Worm (Caenorhabditis elegans) whole organism, young adult: ENCODE data around the gene sre-9.

Experiments used
- B0019.2 ChIP-seq: fragments of 200-800 bp; sonication (Bioruptor generic); conservative IDR thresholded peaks from 2 replicates; pipeline ENCODE4 v1.3.6; 2022; ENCODE audit warnings: missing genetic modification reagents, missing genetic modification characterization, missing compliant biosample characterization
- B0261.1 ChIP-seq: sonication (generic microtip); optimal IDR thresholded peaks from 2 replicates; lab custom pipeline; 2016; ENCODE audit warnings: mild to moderate bottlenecking, missing genetic modification characterization, moderate library complexity, missing compliant biosample characterization
- F22D6.2 ChIP-seq: sonication (generic microtip); optimal IDR thresholded peaks from 2 replicates; lab custom pipeline; 2016; ENCODE audit warnings: mild to moderate bottlenecking, missing genetic modification characterization, missing compliant biosample characterization
- F37B4.10 ChIP-seq: fragments of 200-800 bp; sonication (Bioruptor generic); IDR thresholded peaks from 2 replicates; pipeline ENCODE4 v1.3.6; 2022; ENCODE audit warnings: missing genetic modification characterization, missing compliant biosample characterization
- T26A5.8 ChIP-seq: sonication (generic microtip); optimal IDR thresholded peaks from 2 replicates; lab custom pipeline; 2016; ENCODE audit warnings: missing genetic modification characterization, missing compliant biosample characterization
- Y53G8AR.9 ChIP-seq: fragments of 200-800 bp; sonication (Bioruptor generic); conservative IDR thresholded peaks from 2 replicates; pipeline ENCODE4 v1.3.6; 2022; ENCODE audit warnings: missing genetic modification reagents, missing genetic modification characterization, missing compliant biosample characterization
- Y56A3A.18 ChIP-seq: fragments of 200-800 bp; sonication (Bioruptor generic); IDR thresholded peaks from 2 replicates; pipeline ENCODE4 v1.3.6; 2022; ENCODE audit warnings: missing genetic modification reagents, missing genetic modification characterization, missing compliant biosample characterization
- Y79H2A.3 ChIP-seq: fragments of 200-800 bp; sonication (Bioruptor generic); conservative IDR thresholded peaks from 2 replicates; pipeline ENCODE4 v1.3.6; 2022; ENCODE audit warnings: missing genetic modification reagents, missing genetic modification characterization, missing compliant biosample characterization
- ZK185.1 ChIP-seq: sonication (generic microtip); optimal IDR thresholded peaks from 2 replicates; lab custom pipeline; 2016; ENCODE audit warnings: mild to moderate bottlenecking, missing genetic modification characterization, missing compliant biosample characterization; ENCODE audit not compliant: poor library complexity, severe bottlenecking
- atf-7 ChIP-seq: sonication (generic microtip); optimal IDR thresholded peaks from 2 replicates; lab custom pipeline; 2017; ENCODE audit warnings: mild to moderate bottlenecking, missing genetic modification characterization, missing compliant biosample characterization
- attf-3 ChIP-seq: fragments of 200-800 bp; sonication (Bioruptor generic); conservative IDR thresholded peaks from 2 replicates; pipeline ENCODE4 v1.3.6; 2022; ENCODE audit warnings: missing genetic modification reagents, missing genetic modification characterization, missing compliant biosample characterization
- bed-2 ChIP-seq: fragments of 200-800 bp; sonication (Bioruptor generic); IDR thresholded peaks from 2 replicates; pipeline ENCODE4 v1.3.6; 2022; ENCODE audit warnings: missing genetic modification reagents, missing genetic modification characterization, missing compliant biosample characterization
- ceh-79 ChIP-seq: sonication (generic microtip); optimal IDR thresholded peaks from 2 replicates; lab custom pipeline; 2017; ENCODE audit warnings: mild to moderate bottlenecking, missing genetic modification characterization, missing compliant biosample characterization
- dox-1 ChIP-seq: fragments of 200-800 bp; sonication (Bioruptor generic); IDR thresholded peaks from 2 replicates; pipeline ENCODE4 v1.3.6; 2022; ENCODE audit warnings: missing genetic modification reagents, missing genetic modification characterization, missing compliant biosample characterization
- dpl-1 ChIP-seq: fragments of 150-350 bp; optimal IDR thresholded peaks from 2 replicates; lab custom pipeline; 2014; ENCODE audit warnings: missing biosample characterization, missing genetic modification reagents, missing genetic modification characterization
- efl-1 ChIP-seq: fragments of 150-350 bp; optimal IDR thresholded peaks from 2 replicates; lab custom pipeline; 2014; ENCODE audit warnings: missing biosample characterization, missing genetic modification reagents, missing genetic modification characterization
- egl-44 ChIP-seq: fragments of 200-800 bp; sonication (Bioruptor generic); IDR thresholded peaks from 2 replicates; pipeline ENCODE4 v1.3.6; 2022; ENCODE audit warnings: missing genetic modification reagents, missing genetic modification characterization, missing compliant biosample characterization
- ets-4 ChIP-seq: fragments of 200-800 bp; sonication (Bioruptor generic); optimal IDR thresholded peaks from 2 replicates; lab custom pipeline; 2018; ENCODE audit warnings: mild to moderate bottlenecking, missing genetic modification characterization, missing compliant biosample characterization
- gei-17 ChIP-seq: fragments of 200-800 bp; sonication (Bioruptor generic); optimal IDR thresholded peaks from 2 replicates; lab custom pipeline; 2018; ENCODE audit warnings: mild to moderate bottlenecking, missing genetic modification characterization, missing compliant biosample characterization
- hmg-1.2 ChIP-seq: fragments of 200-800 bp; sonication (Bioruptor generic); IDR thresholded peaks from 2 replicates; pipeline ENCODE4 v1.3.6; 2022; ENCODE audit warnings: missing genetic modification reagents, missing genetic modification characterization, missing compliant biosample characterization
- hsf-1 ChIP-seq: fragments of 200-800 bp; sonication (Bioruptor generic); IDR thresholded peaks from 2 replicates; pipeline ENCODE4 v1.3.6; 2022; ENCODE audit warnings: missing genetic modification reagents, missing genetic modification characterization, missing compliant biosample characterization
- lin-26 ChIP-seq: fragments of 200-800 bp; sonication (Bioruptor generic); IDR thresholded peaks from 2 replicates; pipeline ENCODE4 v1.3.6; 2022; ENCODE audit warnings: missing genetic modification reagents, missing genetic modification characterization, missing compliant biosample characterization
- lin-35 ChIP-seq, 3 experiments: fragments of 150-350 bp in 2 of 3; sonication (generic microtip) in 1 of 3; optimal IDR thresholded peaks; 2 replicates each; lab custom pipeline; 2014 to 2018; ENCODE audit warnings: missing biosample characterization in 3 of 3, missing genetic modification characterization in 3 of 3, missing genetic modification reagents in 3 of 3
- lsl-1 ChIP-seq: fragments of 200-800 bp; sonication (Bioruptor generic); optimal IDR thresholded peaks from 2 replicates; lab custom pipeline; 2018; ENCODE audit warnings: mild to moderate bottlenecking, missing genetic modification characterization, moderate library complexity, missing compliant biosample characterization
- madf-8 ChIP-seq: fragments of 200-800 bp; sonication (Bioruptor generic); conservative IDR thresholded peaks from 2 replicates; pipeline ENCODE4 v1.3.6; 2022; ENCODE audit warnings: missing genetic modification reagents, missing genetic modification characterization, missing compliant biosample characterization
- nfya-1 ChIP-seq: sonication (generic microtip); optimal IDR thresholded peaks from 2 replicates; lab custom pipeline; 2017; ENCODE audit warnings: antibody characterized with exemption, missing compliant biosample characterization, missing genetic modification characterization, borderline replicate concordance; ENCODE audit not compliant: insufficient read depth
- nfyb-1 ChIP-seq: fragments of 200-800 bp; sonication (Bioruptor generic); IDR thresholded peaks from 2 replicates; pipeline ENCODE4 v1.3.6; 2022; ENCODE audit warnings: missing genetic modification reagents, missing genetic modification characterization, missing compliant biosample characterization
- nhr-120 ChIP-seq: fragments of 200-800 bp; sonication (Bioruptor generic); IDR thresholded peaks from 2 replicates; pipeline ENCODE4 v1.3.6; 2022; ENCODE audit warnings: missing genetic modification characterization, missing compliant biosample characterization
- nhr-80 ChIP-seq: sonication (generic microtip); optimal IDR thresholded peaks from 2 replicates; lab custom pipeline; 2016; ENCODE audit warnings: missing genetic modification characterization, missing compliant biosample characterization
- nhr-90 ChIP-seq: sonication (generic microtip); optimal IDR thresholded peaks from 2 replicates; lab custom pipeline; 2016; ENCODE audit warnings: missing genotype, mild to moderate bottlenecking, missing genetic modification characterization, missing compliant biosample characterization
- pbrm-1 ChIP-seq: fragments of 200-800 bp; sonication (Bioruptor generic); IDR thresholded peaks from 2 replicates; pipeline ENCODE4 v1.3.6; 2022; ENCODE audit warnings: missing genetic modification reagents, missing genetic modification characterization, missing compliant biosample characterization
- rcor-1 ChIP-seq: fragments of 200-800 bp; sonication (Bioruptor generic); IDR thresholded peaks from 2 replicates; pipeline ENCODE4 v1.3.6; 2022; ENCODE audit warnings: missing genetic modification reagents, missing genetic modification characterization, missing compliant biosample characterization
- rpc-1 ChIP-seq, 2 experiments: fragments of 150-350 bp in 1 of 2; sonication (generic microtip) in 1 of 2; optimal IDR thresholded peaks; 2 replicates each; lab custom pipeline; 2014 to 2018; ENCODE audit warnings: missing biosample characterization in 1 of 2, missing genetic modification characterization in 1 of 2, missing genetic modification reagents in 1 of 2, missing genotype in 1 of 2
- sea-2 ChIP-seq: fragments of 200-800 bp; sonication (Bioruptor generic); IDR thresholded peaks from 2 replicates; pipeline ENCODE4 v1.3.6; 2022; ENCODE audit warnings: missing genetic modification characterization, missing compliant biosample characterization
- snpc-1.1 ChIP-seq: sonication (generic microtip); optimal IDR thresholded peaks from 2 replicates; lab custom pipeline; 2017; ENCODE audit warnings: missing genetic modification characterization, mild to moderate bottlenecking, missing compliant biosample characterization, antibody characterized with exemption, moderate library complexity, missing genotype, missing genetic modification reagents; ENCODE audit not compliant: insufficient read depth
- snpc-3.4 ChIP-seq: sonication (generic microtip); optimal IDR thresholded peaks from 2 replicates; lab custom pipeline; 2017; ENCODE audit warnings: missing genetic modification characterization, mild to moderate bottlenecking, missing compliant biosample characterization, antibody characterized with exemption, moderate library complexity, missing genotype, missing genetic modification reagents
- sptf-2 ChIP-seq: fragments of 200-800 bp; sonication (Bioruptor generic); optimal IDR thresholded peaks from 2 replicates; lab custom pipeline; 2018; ENCODE audit warnings: mild to moderate bottlenecking, missing genetic modification characterization, missing compliant biosample characterization
- unc-62 ChIP-seq: fragments of 150-350 bp; optimal IDR thresholded peaks from 2 replicates; lab custom pipeline; 2014; ENCODE audit warnings: missing biosample characterization, missing genetic modification reagents, missing genetic modification characterization
- zfh-2 ChIP-seq: fragments of 200-800 bp; sonication (Bioruptor generic); conservative IDR thresholded peaks from 2 replicates; pipeline ENCODE4 v1.3.6; 2022; ENCODE audit warnings: missing genetic modification reagents, missing genetic modification characterization, missing compliant biosample characterization
- ztf-28 ChIP-seq: fragments of 200-800 bp; sonication (Bioruptor generic); IDR thresholded peaks from 2 replicates; pipeline ENCODE4 v1.3.6; 2022; ENCODE audit warnings: missing genetic modification reagents, missing genetic modification characterization, missing compliant biosample characterization

Gene sre-9

ce11 chrV:3894661-3895060, at the start of gene sre-9:
TSS of gene sre-9 (plus strand) at chrV:3894961.
- TF ChIP-seq hmg-1.2 (no peak), Y79H2A.3 (no peak), sea-2 (GFP tag; lab: Robert Waterston, UW) (no peak), nfyb-1 (GFP tag; lab: Robert Waterston, UW) (no peak), Y53G8AR.9 (GFP tag; lab: Robert Waterston, UW) (no peak)

ce11 chrV:3847268-3847667, 47.5 kb upstream of the sre-9 start, which contains the start of gene nhr-185:
TSS of gene nhr-185 (minus strand) at chrV:3847368.
- TF ChIP-seq unc-62 (GFP tag; lab: Kevin White, UChicago): no peak
- no peak for TF ChIP-seq gei-17 (GFP tag; lab: Kevin White, UChicago)
- TF ChIP-seq pbrm-1: no peak
- TF ChIP-seq ceh-79 (tag; lab: Kevin White, UChicago): no peak
- TF ChIP-seq Y79H2A.3: no peak
- no peak for TF ChIP-seq sea-2 (GFP tag; lab: Robert Waterston, UW)

- TF ChIP-seq atf-7 (no peak), nhr-80 (tag; lab: Kevin White, UChicago) (peak; percentile 64)
These were observed 43.0 kb upstream of the sre-9 start for ce11 chrV:3851760-3852159.

- no peak for TF ChIP-seq B0019.2 (GFP tag; lab: Robert Waterston, UW)
- TF ChIP-seq ZK185.1: no peak
- TF ChIP-seq T26A5.8: no peak
- TF ChIP-seq snpc-3.4 (tag; lab: Kevin White, UChicago): no peak
- TF ChIP-seq F37B4.10: no peak
- no peak for TF ChIP-seq rpc-1 (optimal IDR thresholded peaks at IDR 0.05; lab: Kevin White, UChicago)
- TF ChIP-seq rpc-1 (tag; optimal IDR thresholded peaks at IDR 0.05; lab: Kevin White, UChicago): no peak
- no peak for TF ChIP-seq atf-7
- TF ChIP-seq ztf-28 (GFP tag; lab: Robert Waterston, UW): no peak
- no peak for TF ChIP-seq nhr-120 (GFP tag; lab: Robert Waterston, UW)
- TF ChIP-seq nfya-1 (tag; lab: Kevin White, UChicago): no peak
These were observed 39.9 kb upstream of the sre-9 start, which contains the start of gene nhr-186 for ce11 chrV:3854847-3855246. TSS of gene nhr-186 (minus strand) at chrV:3854947.

- no peak for TF ChIP-seq dox-1 (GFP tag; lab: Robert Waterston, UW)
- TF ChIP-seq nhr-90 (tag; lab: Kevin White, UChicago): no peak
- no peak for TF ChIP-seq sptf-2 (GFP tag; lab: Kevin White, UChicago)
- no peak for TF ChIP-seq zfh-2 (GFP tag; lab: Robert Waterston, UW)
- no peak for TF ChIP-seq Y79H2A.3
- no peak for TF ChIP-seq madf-8
- TF ChIP-seq snpc-1.1 (tag; lab: Kevin White, UChicago): no peak
- TF ChIP-seq, all 124 proteins: peak for 0
These were observed 38.8 kb upstream of the sre-9 start for ce11 chrV:3855916-3856315.

- TF ChIP-seq bed-2 (GFP tag; lab: Robert Waterston, UW) (no peak), B0261.1 (no peak), ets-4 (no peak), hsf-1 (GFP tag; lab: Robert Waterston, UW) (no peak), lin-35 (GFP tag; optimal IDR thresholded peaks at IDR 0.05; lab: Kevin White, UChicago) (no peak), egl-44 (GFP tag; lab: Robert Waterston, UW) (no peak), F22D6.2 (tag; lab: Kevin White, UChicago) (no peak), lsl-1 (GFP tag; lab: Kevin White, UChicago) (no peak), attf-3 (GFP tag; lab: Robert Waterston, UW) (no peak), nhr-120 (GFP tag; lab: Robert Waterston, UW) (no peak), efl-1 (GFP tag; lab: Kevin White, UChicago) (no peak), Y56A3A.18 (GFP tag; lab: Robert Waterston, UW) (no peak), rcor-1 (no peak), lin-26 (GFP tag; lab: Robert Waterston, UW) (no peak), dpl-1 (GFP tag; lab: Kevin White, UChicago) (no peak)
These were observed 37.0 kb upstream of the sre-9 start, which contains the start of gene nhr-188 for ce11 chrV:3857778-3858177. TSS of gene nhr-188 (minus strand) at chrV:3857861.
